Worm (Caenorhabditis elegans) whole organism, early embryonic: ENCODE data around the gene F53F4.7.

ENCODE experiments used
- aly-1 ChIP-seq: sonication (generic microtip); optimal IDR thresholded peaks from 2 replicates; lab custom pipeline; 2016; ENCODE audit warnings: missing genetic modification characterization, missing compliant biosample characterization
- ama-1 ChIP-seq: fragments of 150-350 bp; optimal IDR thresholded peaks from 2 replicates; lab custom pipeline; 2014
- ceh-13 ChIP-seq: fragments of 200-800 bp; sonication (Bioruptor generic); optimal IDR thresholded peaks from 2 replicates; lab custom pipeline; 2018; ENCODE audit warnings: mild to moderate bottlenecking, missing genetic modification characterization, missing compliant biosample characterization
- ceh-36 ChIP-seq: sonication (generic microtip); optimal IDR thresholded peaks from 2 replicates; lab custom pipeline; 2016; ENCODE audit warnings: missing genetic modification characterization, inconsistent platforms, missing compliant biosample characterization
- ets-7 ChIP-seq: sonication (generic microtip); optimal IDR thresholded peaks from 2 replicates; lab custom pipeline; 2016; ENCODE audit warnings: missing genotype, missing genetic modification characterization, missing compliant biosample characterization
- flt-1 ChIP-seq: fragments of 200-800 bp; sonication (Bioruptor generic); IDR thresholded peaks from 2 replicates; pipeline ENCODE4 v1.3.6; 2022; ENCODE audit warnings: missing genetic modification characterization, missing compliant biosample characterization
- hmbx-1 ChIP-seq: sonication (generic microtip); optimal IDR thresholded peaks from 2 replicates; lab custom pipeline; 2016; ENCODE audit warnings: mild to moderate bottlenecking, missing genetic modification characterization, missing compliant biosample characterization
- hmg-4 ChIP-seq: fragments of 200-800 bp; sonication (Bioruptor generic); optimal IDR thresholded peaks from 2 replicates; lab custom pipeline; 2018; ENCODE audit warnings: mild to moderate bottlenecking, missing genetic modification characterization, missing compliant biosample characterization
- hnd-1 ChIP-seq: sonication (generic microtip); optimal IDR thresholded peaks from 2 replicates; lab custom pipeline; 2016; ENCODE audit warnings: missing genetic modification characterization, missing compliant biosample characterization
- pes-1 ChIP-seq: fragments of 200-800 bp; sonication (Bioruptor generic); IDR thresholded peaks from 2 replicates; pipeline ENCODE4 v1.3.6; 2022; ENCODE audit warnings: missing genetic modification reagents, missing genetic modification characterization, missing compliant biosample characterization
- sea-1 ChIP-seq: fragments of 200-800 bp; sonication (Bioruptor generic); conservative IDR thresholded peaks from 2 replicates; pipeline ENCODE4 v1.3.6; 2022; ENCODE audit warnings: missing genetic modification characterization, missing compliant biosample characterization
- tbx-37 ChIP-seq: fragments of 200-800 bp; sonication (Bioruptor generic); conservative IDR thresholded peaks from 2 replicates; pipeline ENCODE4 v1.3.6; 2022; ENCODE audit warnings: missing genetic modification reagents, missing genetic modification characterization, missing compliant biosample characterization

ce11 chrV:13621720-13622119, 8.0 kb upstream of the F53F4.7 start, which contains the start of gene F53F4.16:
- TF ChIP-seq ama-1 (no peak), tbx-37 (GFP tag; lab: Robert Waterston, UW) (no peak), pes-1 (no peak), hmbx-1 (tag; lab: Kevin White, UChicago) (no peak), ceh-36 (tag; lab: Kevin White, UChicago) (no peak), ceh-13 (no peak), hmg-4 (GFP tag; lab: Kevin White, UChicago) (no peak), ets-7 (tag; lab: Kevin White, UChicago) (no peak), hnd-1 (tag; lab: Kevin White, UChicago) (no peak), sea-1 (GFP tag; lab: Robert Waterston, UW) (no peak), aly-1 (tag; lab: Kevin White, UChicago) (no peak), flt-1 (GFP tag; lab: Robert Waterston, UW) (no peak)
